Fruit fly (Drosophila melanogaster) whole organism, embryonic: Measurements from ENCODE around the gene CG7239.

Experiments
- CG10209 ChIP-seq: fragments of 200-800 bp; sonication (Bioruptor generic); optimal IDR thresholded peaks from 3 replicates; lab custom pipeline; 2017; ENCODE audit warnings: missing biosample characterization, mild to moderate bottlenecking, missing genetic modification characterization, missing genetic modification reagents
- CG11560 ChIP-seq: fragments of 200-800 bp; sonication (Bioruptor generic); IDR thresholded peaks from 3 replicates; pipeline ENCODE4 v1.3.6; 2022; ENCODE audit warnings: missing biosample characterization, missing genetic modification characterization
- CG15514 ChIP-seq: fragments of 200-800 bp; sonication (Bioruptor generic); optimal IDR thresholded peaks from 3 replicates; lab custom pipeline; 2017; ENCODE audit warnings: missing biosample characterization, missing genetic modification characterization, mild to moderate bottlenecking, moderate library complexity, missing genetic modification reagents
- CG9727 ChIP-seq: fragments of 200-800 bp; sonication (Bioruptor generic); optimal IDR thresholded peaks from 3 replicates; lab custom pipeline; 2017; ENCODE audit warnings: missing biosample characterization, mild to moderate bottlenecking, missing genetic modification characterization
- CG9797 ChIP-seq: fragments of 200-800 bp; sonication (Bioruptor generic); optimal IDR thresholded peaks from 3 replicates; lab custom pipeline; 2018; ENCODE audit warnings: missing biosample characterization, mild to moderate bottlenecking, missing genetic modification characterization
- Doc2 ChIP-seq: fragments of 200-800 bp; sonication (Bioruptor generic); IDR thresholded peaks from 2 replicates; pipeline ENCODE4 v1.3.6; 2022; ENCODE audit warnings: missing biosample characterization, missing genetic modification characterization
- Optix ChIP-seq: fragments of 200-800 bp; sonication (Bioruptor generic); IDR thresholded peaks from 3 replicates; pipeline ENCODE4 v1.3.6; 2022; ENCODE audit warnings: missing biosample characterization, missing genetic modification characterization
- crol ChIP-seq: fragments of 200-800 bp; sonication (Bioruptor generic); IDR thresholded peaks from 2 replicates; pipeline ENCODE4 v1.3.6; 2022; ENCODE audit warnings: missing biosample characterization, missing genetic modification characterization
- h ChIP-seq: fragments of >200 bp; optimal IDR thresholded peaks from 2 replicates; lab custom pipeline; 2017
- ssp ChIP-seq: fragments of 200-800 bp; sonication (Bioruptor generic); IDR thresholded peaks from 2 replicates; pipeline ENCODE4 v1.3.6; 2022; ENCODE audit warnings: missing biosample characterization, missing genetic modification characterization

- TF ChIP-seq CG10209 (GFP tag; lab: Kevin White, UChicago) = no peak
- TF ChIP-seq Optix = no peak
- TF ChIP-seq CG11560 (tag; lab: Robert Waterston, UW) = no peak
- no peak for TF ChIP-seq crol (GFP tag; lab: Robert Waterston, UW)
- TF ChIP-seq CG9727 (GFP tag; lab: Kevin White, UChicago) = no peak
- TF ChIP-seq CG15514 = no peak
- no peak for TF ChIP-seq ssp (GFP tag; lab: Robert Waterston, UW)
- TF ChIP-seq CG9797 (GFP tag; lab: Kevin White, UChicago) = no peak
- no peak for TF ChIP-seq Doc2 (GFP tag; lab: Robert Waterston, UW)
- TF ChIP-seq h (lab: Kevin White, UChicago) = no peak
Measured at dm6 chr2L:5790799-5791526, 11.1 kb upstream of the CG7239 start.
